Worm (Caenorhabditis elegans) whole organism, L4 larva: ENCODE data around the gene clhm-1.

ENCODE experiments used
- D1046.2 ChIP-seq: fragments of 200-800 bp; sonication (Bioruptor generic); IDR thresholded peaks from 2 replicates; pipeline ENCODE4 v1.3.6; 2022; ENCODE audit warnings: missing genetic modification characterization, missing compliant biosample characterization
- F26F4.8 ChIP-seq: fragments of 200-800 bp; sonication (Bioruptor generic); conservative IDR thresholded peaks from 2 replicates; pipeline ENCODE4 v1.3.6; 2022; ENCODE audit warnings: missing genetic modification characterization, missing compliant biosample characterization
- Y105C5A.15 ChIP-seq: fragments of 200-800 bp; sonication (Bioruptor generic); IDR thresholded peaks from 2 replicates; pipeline ENCODE4 v1.3.6; 2022; ENCODE audit warnings: missing genetic modification characterization, missing compliant biosample characterization
- Y75B8A.6 ChIP-seq: fragments of 200-800 bp; sonication (Bioruptor generic); IDR thresholded peaks from 2 replicates; pipeline ENCODE4 v1.3.6; 2022; ENCODE audit warnings: missing genetic modification reagents, missing genetic modification characterization, missing compliant biosample characterization
- ZK337.2 ChIP-seq: fragments of 200-800 bp; sonication (Bioruptor generic); IDR thresholded peaks from 2 replicates; pipeline ENCODE4 v1.3.6; 2022; ENCODE audit warnings: missing genetic modification reagents, missing genetic modification characterization, missing compliant biosample characterization
- attf-4 ChIP-seq: sonication (generic microtip); optimal IDR thresholded peaks from 3 replicates; lab custom pipeline; 2017; ENCODE audit warnings: missing biosample characterization, missing genetic modification characterization
- ceh-20 ChIP-seq: fragments of 200-800 bp; sonication (Bioruptor generic); IDR thresholded peaks from 2 replicates; pipeline ENCODE4 v1.3.6; 2022; ENCODE audit warnings: missing genetic modification reagents, missing genetic modification characterization, missing compliant biosample characterization
- ceh-62 ChIP-seq: sonication (generic microtip); optimal IDR thresholded peaks from 2 replicates; lab custom pipeline; 2017; ENCODE audit warnings: missing biosample characterization, missing genetic modification characterization
- ces-1 ChIP-seq: fragments of 150-350 bp; sonication (generic microtip); optimal IDR thresholded peaks from 4 replicates; lab custom pipeline; 2014; ENCODE audit warnings: missing biosample characterization, missing genetic modification reagents, missing genetic modification characterization
- ctbp-1 ChIP-seq: fragments of 200-800 bp; sonication (Bioruptor generic); IDR thresholded peaks from 2 replicates; pipeline ENCODE4 v1.3.6; 2022; ENCODE audit warnings: missing genetic modification reagents, missing genetic modification characterization, missing compliant biosample characterization
- daf-16 ChIP-seq, 3 experiments: sonication (generic microtip); optimal IDR thresholded peaks; 2 replicates each; lab custom pipeline; 2016 to 2017; ENCODE audit warnings: missing genetic modification characterization in 3 of 3, missing genetic modification reagents in 3 of 3, mild to moderate bottlenecking in 2 of 3, missing compliant biosample characterization in 2 of 3, missing biosample characterization in 1 of 3, moderate library complexity in 1 of 3
- daf-19 ChIP-seq: fragments of 200-800 bp; sonication (Bioruptor generic); conservative IDR thresholded peaks from 2 replicates; pipeline ENCODE4 v1.3.6; 2022; ENCODE audit warnings: missing genetic modification characterization, missing compliant biosample characterization
- dmd-6 ChIP-seq: fragments of 200-800 bp; sonication (Bioruptor generic); IDR thresholded peaks from 2 replicates; pipeline ENCODE4 v1.3.6; 2022; ENCODE audit warnings: missing genetic modification reagents, missing genetic modification characterization, missing compliant biosample characterization
- dmd-9 ChIP-seq: fragments of 200-800 bp; sonication (Bioruptor generic); IDR thresholded peaks from 2 replicates; pipeline ENCODE4 v1.3.6; 2022; ENCODE audit warnings: missing genetic modification reagents, missing genetic modification characterization, missing compliant biosample characterization
- dpl-1 ChIP-seq: fragments of 150-350 bp; optimal IDR thresholded peaks from 2 replicates; lab custom pipeline; 2014; ENCODE audit warnings: missing biosample characterization, missing genetic modification reagents, missing genetic modification characterization
- egl-27 ChIP-seq: sonication (generic microtip); optimal IDR thresholded peaks from 3 replicates; lab custom pipeline; 2017; ENCODE audit warnings: missing biosample characterization, missing genetic modification reagents, missing genetic modification characterization
- egl-43 ChIP-seq: fragments of 200-800 bp; sonication (Bioruptor generic); IDR thresholded peaks from 2 replicates; pipeline ENCODE4 v1.3.6; 2022; ENCODE audit warnings: missing genetic modification reagents, missing genetic modification characterization, missing compliant biosample characterization
- fos-1 ChIP-seq: fragments of 150-350 bp; optimal IDR thresholded peaks from 2 replicates; lab custom pipeline; 2014; ENCODE audit warnings: missing biosample characterization, missing genetic modification characterization
- hif-1 ChIP-seq, 2 experiments: sonication (generic microtip); optimal IDR thresholded peaks; 2 replicates each; lab custom pipeline; 2016 to 2017; ENCODE audit warnings: missing compliant biosample characterization in 2 of 2, missing genetic modification characterization in 2 of 2, missing genetic modification reagents in 2 of 2, missing genotype in 2 of 2, mild to moderate bottlenecking in 1 of 2
- hlh-11 ChIP-seq: fragments of 200-800 bp; sonication (Bioruptor generic); optimal IDR thresholded peaks from 2 replicates; lab custom pipeline; 2018; ENCODE audit warnings: mild to moderate bottlenecking, missing genetic modification characterization, missing compliant biosample characterization
- hlh-30 ChIP-seq: sonication (generic microtip); optimal IDR thresholded peaks from 2 replicates; lab custom pipeline; 2017; ENCODE audit warnings: antibody characterized with exemption, mild to moderate bottlenecking, missing genetic modification characterization, missing compliant biosample characterization; ENCODE audit not compliant: insufficient read depth
- jun-1 ChIP-seq: fragments of 150-350 bp; optimal IDR thresholded peaks from 2 replicates; lab custom pipeline; 2014; ENCODE audit warnings: missing biosample characterization, missing genetic modification reagents, missing genetic modification characterization
- lim-7 ChIP-seq: fragments of 200-800 bp; sonication (Bioruptor generic); IDR thresholded peaks from 2 replicates; pipeline ENCODE4 v1.3.6; 2022; ENCODE audit warnings: missing genetic modification characterization, missing compliant biosample characterization
- lin-1 ChIP-seq: fragments of 200-800 bp; sonication (Bioruptor generic); IDR thresholded peaks from 2 replicates; pipeline ENCODE4 v1.3.6; 2022; ENCODE audit warnings: missing genetic modification reagents, missing genetic modification characterization, missing compliant biosample characterization
- lin-15B ChIP-seq: fragments of 150-350 bp; sonication (generic microtip); optimal IDR thresholded peaks from 3 replicates; lab custom pipeline; 2014; ENCODE audit warnings: missing biosample characterization, missing genetic modification characterization
- lin-29 ChIP-seq: fragments of 200-800 bp; sonication (Bioruptor generic); IDR thresholded peaks from 2 replicates; pipeline ENCODE4 v1.3.6; 2022; ENCODE audit warnings: missing genetic modification reagents, missing genetic modification characterization, missing compliant biosample characterization
- lin-38 ChIP-seq: fragments of 200-800 bp; sonication (Bioruptor generic); IDR thresholded peaks from 2 replicates; pipeline ENCODE4 v1.3.6; 2022; ENCODE audit warnings: missing genetic modification reagents, missing genetic modification characterization, missing compliant biosample characterization
- mes-2 ChIP-seq: sonication (generic microtip); optimal IDR thresholded peaks from 2 replicates; lab custom pipeline; 2016; ENCODE audit warnings: missing genotype, mild to moderate bottlenecking, missing genetic modification characterization, missing compliant biosample characterization; ENCODE audit not compliant: poor library complexity, severe bottlenecking
- mxl-2 ChIP-seq: fragments of 200-800 bp; sonication (Bioruptor generic); conservative IDR thresholded peaks from 2 replicates; pipeline ENCODE4 v1.3.6; 2022; ENCODE audit warnings: missing genetic modification reagents, missing genetic modification characterization, missing compliant biosample characterization
- mxl-3 ChIP-seq: fragments of 200-800 bp; sonication (Bioruptor generic); optimal IDR thresholded peaks from 2 replicates; lab custom pipeline; 2018; ENCODE audit warnings: mild to moderate bottlenecking, missing genetic modification characterization, missing compliant biosample characterization
- nhr-10 ChIP-seq: fragments of 150-350 bp; optimal IDR thresholded peaks from 2 replicates; lab custom pipeline; 2014; ENCODE audit warnings: missing biosample characterization, missing genetic modification characterization
- nhr-11 ChIP-seq: fragments of 150-350 bp; optimal IDR thresholded peaks from 2 replicates; lab custom pipeline; 2014; ENCODE audit warnings: missing biosample characterization, missing genetic modification characterization
- nhr-237 ChIP-seq: sonication (generic microtip); optimal IDR thresholded peaks from 2 replicates; lab custom pipeline; 2017; ENCODE audit warnings: missing biosample characterization, missing genetic modification characterization
- nhr-25 ChIP-seq: sonication (generic microtip); optimal IDR thresholded peaks from 2 replicates; lab custom pipeline; 2017; ENCODE audit warnings: missing genetic modification characterization, mild to moderate bottlenecking, missing compliant biosample characterization, antibody characterized with exemption, moderate library complexity, borderline replicate concordance; ENCODE audit not compliant: insufficient read depth
- nhr-41 ChIP-seq: fragments of 200-800 bp; sonication (Bioruptor generic); IDR thresholded peaks from 2 replicates; pipeline ENCODE4 v1.3.6; 2022; ENCODE audit warnings: missing genetic modification reagents, missing genetic modification characterization, missing compliant biosample characterization
- nhr-42 ChIP-seq: fragments of 200-800 bp; sonication (Bioruptor generic); IDR thresholded peaks from 2 replicates; pipeline ENCODE4 v1.3.6; 2022; ENCODE audit warnings: missing genetic modification characterization, missing compliant biosample characterization
- pha-4 ChIP-seq, 2 experiments: fragments of 150-350 bp in 1 of 2; fragments of 200-800 bp in 1 of 2; sonication (Bioruptor generic) in 1 of 2; IDR thresholded peaks in 1 of 2; optimal IDR thresholded peaks in 1 of 2; 2 replicates each; pipeline versions ENCODE4 v1.3.6 to Lab custom; 2014 to 2022; ENCODE audit warnings: missing genetic modification characterization in 2 of 2, missing genetic modification reagents in 2 of 2, missing biosample characterization in 1 of 2, missing compliant biosample characterization in 1 of 2
- saeg-2 ChIP-seq: fragments of 200-800 bp; sonication (Bioruptor generic); IDR thresholded peaks from 2 replicates; pipeline ENCODE4 v1.3.6; 2022; ENCODE audit warnings: missing genetic modification reagents, missing genetic modification characterization, missing compliant biosample characterization
- sdz-12 ChIP-seq: fragments of 200-800 bp; sonication (Bioruptor generic); optimal IDR thresholded peaks from 2 replicates; lab custom pipeline; 2018; ENCODE audit warnings: mild to moderate bottlenecking, missing genetic modification characterization, missing compliant biosample characterization
- skn-1 ChIP-seq: fragments of 150-350 bp; optimal IDR thresholded peaks from 2 replicates; lab custom pipeline; 2014; ENCODE audit warnings: missing biosample characterization, missing genetic modification characterization
- spr-3 ChIP-seq: fragments of 200-800 bp; sonication (Bioruptor generic); optimal IDR thresholded peaks from 2 replicates; lab custom pipeline; 2018; ENCODE audit warnings: mild to moderate bottlenecking, missing genetic modification characterization, missing compliant biosample characterization
- tra-1 ChIP-seq: fragments of 200-800 bp; sonication (Bioruptor generic); IDR thresholded peaks from 2 replicates; pipeline ENCODE4 v1.3.6; 2022; ENCODE audit warnings: missing genetic modification reagents, missing genetic modification characterization, missing compliant biosample characterization
- unc-130 ChIP-seq: sonication (generic microtip); optimal IDR thresholded peaks from 2 replicates; lab custom pipeline; 2016; ENCODE audit warnings: missing genetic modification reagents, missing genetic modification characterization, missing compliant biosample characterization
- unc-62 ChIP-seq, 3 experiments: fragments of 150-350 bp in 1 of 3; sonication (generic microtip); optimal IDR thresholded peaks in 2 of 3; peaks in 1 of 3; 1 replicate in 1 of 3; 2 replicates in 2 of 3; lab custom pipeline; 2014 to 2017; ENCODE audit warnings: missing biosample characterization in 3 of 3, missing genetic modification characterization in 3 of 3, missing genetic modification reagents in 3 of 3, missing genotype in 1 of 3
- ztf-11 ChIP-seq: fragments of 150-350 bp; optimal IDR thresholded peaks from 2 replicates; lab custom pipeline; 2014; ENCODE audit warnings: missing biosample characterization, missing genetic modification characterization
- ztf-7 ChIP-seq: fragments of 150-350 bp; optimal IDR thresholded peaks from 2 replicates; lab custom pipeline; 2014; ENCODE audit warnings: missing biosample characterization, missing genetic modification characterization

clhm-1 gene

ce11 chrII:6849308-6849707, 21.5 kb downstream of the clhm-1 start (continued):
- TF ChIP-seq egl-27 (peak; percentile 40), Y105C5A.15 (GFP tag; lab: Robert Waterston, UW) (no peak), skn-1 (tag; lab: Kevin White, UChicago) (no peak), ces-1 (no peak), jun-1 (no peak), sdz-12 (GFP tag; lab: Kevin White, UChicago) (no peak), ctbp-1 (GFP tag; lab: Robert Waterston, UW) (no peak), lin-1 (GFP tag; lab: Robert Waterston, UW) (peak; percentile 64), ztf-7 (tag; lab: Kevin White, UChicago) (no peak), daf-16 (GFP tag; optimal IDR thresholded peaks at IDR 0.05; lab: Kevin White, UChicago) (peak in 1 of 2 experiments; percentile 67), daf-16 (tag; optimal IDR thresholded peaks at IDR 0.05; lab: Kevin White, UChicago) (no peak), tra-1 (GFP tag; lab: Robert Waterston, UW) (0 out of 2 replicates have a peak, but pooled peaks have one; percentile 36), nhr-11 (tag; lab: Kevin White, UChicago) (peak; percentile 76), dmd-6 (GFP tag; lab: Robert Waterston, UW) (peak; percentile 52), ceh-62 (tag; lab: Kevin White, UChicago) (no peak), mxl-2 (GFP tag; lab: Robert Waterston, UW) (no peak), saeg-2 (GFP tag; lab: Robert Waterston, UW) (no peak), fos-1 (no peak), attf-4 (tag; lab: Kevin White, UChicago) (no peak), hif-1 (tag; optimal IDR thresholded peaks at IDR 0.05; lab: Kevin White, UChicago) (peak in 1 of 2 experiments; percentile 80), hlh-11 (tag; lab: Kevin White, UChicago) (peak; percentile 89), daf-19 (no peak), unc-62 (GFP tag; optimal IDR thresholded peaks at IDR 0.05 in 1 of 2; lab: Kevin White, UChicago) (peak in 1 of 2 experiments; percentile 99), unc-62 (tag; optimal IDR thresholded peaks at IDR 0.05; lab: Kevin White, UChicago) (no peak), nhr-25 (peak; percentile 61), mxl-3 (peak; percentile 81), unc-130 (no peak), hlh-30 (peak; percentile 89), ceh-20 (peak; percentile 41; the same call in 1 of the 2 replicates), nhr-10 (tag; lab: Kevin White, UChicago) (peak; percentile 47), nhr-41 (GFP tag; lab: Robert Waterston, UW) (peak; percentile 14; the same call in 1 of the 2 replicates), mes-2 (tag; lab: Kevin White, UChicago) (peak; percentile 20), spr-3 (GFP tag; lab: Kevin White, UChicago) (no peak), lin-29 (GFP tag; lab: Robert Waterston, UW) (no peak), dpl-1 (GFP tag; lab: Kevin White, UChicago) (peak; percentile 15)
- TF ChIP-seq, all 104 proteins: peak for 29

ce11 chrII:6847917-6848379, 22.9 kb downstream of the clhm-1 start, which contains the start of gene tbc-6:
Gene tbc-6 (plus strand): TSS chrII:6848124.
- peak; percentile 31 for TF ChIP-seq nhr-11 (tag; lab: Kevin White, UChicago)
- no peak for TF ChIP-seq F26F4.8 (GFP tag; lab: Robert Waterston, UW)
- TF ChIP-seq dmd-9, result no peak
- TF ChIP-seq lin-38 (GFP tag; lab: Robert Waterston, UW), result no peak
- no peak for TF ChIP-seq jun-1
- peak; percentile 44 for TF ChIP-seq attf-4 (tag; lab: Kevin White, UChicago)
- no peak for TF ChIP-seq nhr-41 (GFP tag; lab: Robert Waterston, UW)
- TF ChIP-seq hlh-30, result peak; percentile 40
- no peak for TF ChIP-seq saeg-2 (GFP tag; lab: Robert Waterston, UW)
- no peak for TF ChIP-seq egl-43 (GFP tag; lab: Robert Waterston, UW)
- no peak for TF ChIP-seq ces-1
- TF ChIP-seq ztf-11 (tag; lab: Kevin White, UChicago), result no peak
- no peak for TF ChIP-seq lim-7 (GFP tag; lab: Robert Waterston, UW)
- no peak for TF ChIP-seq nhr-42 (GFP tag; lab: Robert Waterston, UW)
- TF ChIP-seq ZK337.2 (GFP tag; lab: Robert Waterston, UW), result no peak
- TF ChIP-seq Y75B8A.6 (GFP tag; lab: Robert Waterston, UW), result no peak
- no peak for TF ChIP-seq lin-15B (tag; lab: Kevin White, UChicago)
- peak; percentile 29 for TF ChIP-seq mes-2 (tag; lab: Kevin White, UChicago)
- no peak for TF ChIP-seq Y105C5A.15 (GFP tag; lab: Robert Waterston, UW)
- no peak for TF ChIP-seq daf-16 (GFP tag; optimal IDR thresholded peaks at IDR 0.05; lab: Kevin White, UChicago)
- TF ChIP-seq daf-16 (tag; optimal IDR thresholded peaks at IDR 0.05; lab: Kevin White, UChicago), result peak; percentile 23
- TF ChIP-seq pha-4 (GFP tag; IDR thresholded peaks at IDR 0.05; lab: Robert Waterston, UW), result no peak
- no peak for TF ChIP-seq pha-4 (tag; optimal IDR thresholded peaks at IDR 0.05; lab: Kevin White, UChicago)
- TF ChIP-seq D1046.2 (GFP tag; lab: Robert Waterston, UW), result no peak
- no peak for TF ChIP-seq fos-1
- no peak for TF ChIP-seq nhr-237
- TF ChIP-seq tra-1 (GFP tag; lab: Robert Waterston, UW), result no peak
- no peak for TF ChIP-seq unc-130
